Worm (Caenorhabditis elegans): ENCODE data around the gene maph-9.

maph-9 gene

DNA sequence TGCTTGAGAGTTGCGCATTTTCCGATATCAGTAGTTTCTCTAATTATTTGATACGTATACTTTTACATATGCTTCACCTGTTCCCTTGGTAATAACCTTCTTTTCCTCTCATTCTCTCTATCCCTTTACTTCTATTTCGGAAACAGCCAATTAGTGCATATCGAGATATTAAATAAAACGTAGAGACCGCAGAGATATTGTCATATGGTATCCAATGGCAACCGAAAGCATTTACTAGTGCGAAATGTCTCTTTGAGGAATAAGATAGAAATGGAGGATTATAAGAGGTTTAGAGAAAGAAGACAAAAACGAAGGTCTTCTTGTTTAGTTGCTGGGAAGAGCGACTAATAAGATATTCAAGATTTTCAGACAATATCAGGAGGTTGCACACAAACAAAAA lies at the start of gene maph-9:
Gene maph-9 (plus strand): TSS at position 273 of the 400 bp plus-strand sequence.
- no peak for TF ChIP-seq ZK546.5 (tag; optimal IDR thresholded peaks at IDR 0.05)

DNA sequence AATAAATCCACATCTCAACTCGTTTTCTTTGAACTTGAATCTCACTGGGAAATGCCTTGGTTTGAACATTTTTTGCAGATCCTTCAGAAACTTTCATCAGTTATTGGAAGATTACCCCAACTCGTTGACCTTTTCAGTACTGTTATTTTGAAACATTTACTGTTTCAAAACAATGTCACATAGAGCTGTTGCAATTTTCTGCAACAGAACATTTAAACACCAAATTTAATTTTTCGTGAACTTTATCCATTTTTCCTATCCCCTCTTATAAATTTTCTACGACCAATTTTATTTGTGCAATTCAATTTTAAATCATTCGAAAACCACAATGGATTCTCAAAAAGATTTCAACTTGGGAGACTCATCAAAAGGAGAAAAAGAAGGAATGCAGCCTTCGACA lies 48.5 kb upstream of the maph-9 start, which contains the start of gene ZC477.2:
Gene ZC477.2 (plus strand): TSS at position 301 of the 400 bp plus-strand sequence.
- TF ChIP-seq nfya-1 (tag; optimal IDR thresholded peaks at IDR 0.05; ENCODE audit: insufficient read depth) (no peak), ama-1 (optimal IDR thresholded peaks at IDR 0.05) (no peak), ztf-11 (tag; optimal IDR thresholded peaks at IDR 0.05) (no peak), mml-1 (tag; optimal IDR thresholded peaks at IDR 0.05) (no peak), elt-2 (tag; optimal IDR thresholded peaks at IDR 0.05) (no peak), tbx-2 (tag; optimal IDR thresholded peaks at IDR 0.05) (no peak), elt-1 (tag; optimal IDR thresholded peaks at IDR 0.05) (no peak), nhr-76 (tag; optimal IDR thresholded peaks at IDR 0.05) (no peak), ceh-16 (tag; optimal IDR thresholded peaks at IDR 0.05) (no peak), lin-15B (tag; optimal IDR thresholded peaks at IDR 0.05) (no peak), eor-1 (tag; optimal IDR thresholded peaks at IDR 0.05) (no peak), R02D3.7 (tag; optimal IDR thresholded peaks at IDR 0.05) (no peak), ceh-28 (tag; optimal IDR thresholded peaks at IDR 0.05) (no peak), fos-1 (tag; optimal IDR thresholded peaks at IDR 0.05) (no peak)

DNA sequence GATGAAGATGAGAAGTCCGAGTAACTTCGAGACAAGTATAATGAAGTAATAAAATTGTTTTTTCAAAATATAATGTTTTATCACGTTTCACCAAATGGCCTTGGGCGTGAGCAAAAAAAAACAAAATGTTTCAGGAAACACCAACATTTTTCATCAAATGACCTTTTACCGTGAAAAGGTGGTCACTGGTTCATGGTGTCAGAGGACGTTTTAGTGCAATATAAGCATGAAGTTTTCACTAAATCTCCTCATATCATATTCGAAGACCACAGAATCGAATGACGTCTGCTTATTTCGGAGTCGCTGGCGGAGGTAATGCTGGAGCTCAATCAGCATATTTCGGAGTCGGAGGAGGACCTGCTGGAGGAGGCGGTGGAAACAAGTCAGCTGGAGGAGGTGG lies 45.1 kb upstream of the maph-9 start, which contains the start of the genes ZC477.7 and ssq-3:
Gene ZC477.7 (minus strand): TSS at position 101 of the 400 bp plus-strand sequence.
Gene ssq-3 (plus strand): TSS at position 251 of the 400 bp plus-strand sequence.
- TF ChIP-seq R02D3.7 (tag; optimal IDR thresholded peaks at IDR 0.05), result no peak
- TF ChIP-seq ztf-4 (tag; optimal IDR thresholded peaks at IDR 0.05), result no peak
- no peak for TF ChIP-seq fkh-10 (GFP tag; optimal IDR thresholded peaks at IDR 0.05)
- TF ChIP-seq elt-1 (tag; optimal IDR thresholded peaks at IDR 0.05), result no peak
- TF ChIP-seq tbx-2 (tag; optimal IDR thresholded peaks at IDR 0.05), result no peak
- no peak for TF ChIP-seq unc-39 (tag; optimal IDR thresholded peaks at IDR 0.05)
- no peak for TF ChIP-seq ceh-9 (tag; optimal IDR thresholded peaks at IDR 0.05)
- no peak for TF ChIP-seq nhr-77 (tag; optimal IDR thresholded peaks at IDR 0.05)
- no peak for TF ChIP-seq unc-62 (GFP tag; optimal IDR thresholded peaks at IDR 0.05)
- no peak for TF ChIP-seq nhr-28 (tag; optimal IDR thresholded peaks at IDR 0.05)
- TF ChIP-seq daf-12 (tag; optimal IDR thresholded peaks at IDR 0.05), result no peak
- no peak for TF ChIP-seq egl-5 (tag; optimal IDR thresholded peaks at IDR 0.05)
- no peak for TF ChIP-seq fkh-2 (tag; optimal IDR thresholded peaks at IDR 0.05)
- TF ChIP-seq fos-1 (tag; optimal IDR thresholded peaks at IDR 0.05), result no peak
- no peak for TF ChIP-seq sea-2 (GFP tag; optimal IDR thresholded peaks at IDR 0.05)
- no peak for TF ChIP-seq ceh-28 (tag; optimal IDR thresholded peaks at IDR 0.05)
- no peak for TF ChIP-seq egl-27 (tag; optimal IDR thresholded peaks at IDR 0.05)
- no peak for TF ChIP-seq lsy-12 (tag; optimal IDR thresholded peaks at IDR 0.05)
- no peak for TF ChIP-seq hmg-11 (tag; optimal IDR thresholded peaks at IDR 0.05)
- TF ChIP-seq zag-1 (tag; optimal IDR thresholded peaks at IDR 0.05), result no peak

DNA sequence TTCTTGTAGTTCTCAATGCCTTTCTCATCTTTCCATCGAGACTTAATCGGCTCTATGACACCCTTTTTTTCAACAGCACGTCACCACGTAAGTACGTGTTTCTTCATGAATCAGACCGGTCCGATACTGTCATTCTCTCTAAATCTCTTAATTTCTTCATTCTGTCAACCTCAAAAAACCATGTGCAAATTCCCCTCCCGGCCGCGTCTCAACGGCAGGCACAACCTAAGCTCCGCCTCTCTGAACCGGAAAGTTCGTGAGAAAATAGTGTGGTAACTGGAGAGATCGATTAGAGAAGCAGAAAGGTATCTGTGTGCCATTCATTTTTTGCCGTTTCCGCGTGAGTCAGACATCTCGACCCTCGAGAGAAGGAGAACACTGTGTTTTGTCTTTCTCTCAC lies 41.8 kb upstream of the maph-9 start, which contains the start of gene nas-8:
Gene nas-8 (plus strand): TSS at position 301 of the 400 bp plus-strand sequence.
- TF ChIP-seq skn-1 (tag; optimal IDR thresholded peaks at IDR 0.05) (no peak), pha-4 (tag; optimal IDR thresholded peaks at IDR 0.05) (no peak), unc-39 (tag; optimal IDR thresholded peaks at IDR 0.05) (no peak), aly-2 (tag; optimal IDR thresholded peaks at IDR 0.05) (no peak), jun-1 (tag; optimal IDR thresholded peaks at IDR 0.05) (no peak), daf-12 (tag; optimal IDR thresholded peaks at IDR 0.05) (no peak), nhr-237 (tag; optimal IDR thresholded peaks at IDR 0.05) (no peak), R02D3.7 (tag; optimal IDR thresholded peaks at IDR 0.05) (no peak), ceh-9 (tag; optimal IDR thresholded peaks at IDR 0.05) (no peak)

DNA sequence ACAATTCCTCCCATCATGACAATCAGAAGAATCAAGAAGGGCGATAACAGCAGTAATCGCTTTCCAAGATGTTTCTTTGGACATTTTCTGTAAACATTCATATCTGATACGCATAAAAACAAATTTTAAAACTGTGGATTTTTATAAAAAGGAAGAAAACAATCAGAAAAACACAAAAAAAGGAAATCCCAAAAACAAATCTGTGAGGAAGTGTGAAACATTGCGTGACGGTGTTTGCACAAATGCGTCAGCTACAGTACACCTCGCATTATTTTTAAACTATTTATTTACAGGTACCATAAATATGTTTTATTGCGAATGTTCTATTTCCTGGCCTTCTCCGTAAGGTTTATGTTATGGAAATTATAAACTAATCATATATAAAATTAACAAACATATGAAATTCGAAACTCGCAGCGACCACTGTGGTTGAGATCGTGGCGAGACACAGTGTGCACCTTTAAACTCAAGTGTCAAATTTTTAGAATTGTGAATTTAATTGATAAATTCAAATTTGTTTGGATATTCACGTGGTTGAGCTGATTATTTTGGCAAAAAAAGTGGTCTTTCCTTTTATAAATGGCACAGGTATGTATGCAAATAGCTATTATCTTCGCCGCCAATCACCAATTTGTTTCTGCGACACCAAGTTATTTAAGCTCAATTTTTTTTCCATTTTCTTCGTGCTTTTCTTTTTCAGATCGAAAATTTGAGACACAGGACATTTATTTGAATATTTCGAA lies 34.9 kb upstream of the maph-9 start, which contains the start of the genes C34D4.10 and str-48:
Gene C34D4.10 (minus strand): TSS at position 101 of the 743 bp plus-strand sequence.
Gene str-48 (plus strand): TSS at position 693 of the 743 bp plus-strand sequence.
- TF ChIP-seq skn-1 (tag; optimal IDR thresholded peaks at IDR 0.05), result no peak
- TF ChIP-seq lin-15B (tag; optimal IDR thresholded peaks at IDR 0.05), result no peak
- no peak for TF ChIP-seq nhr-237 (tag; optimal IDR thresholded peaks at IDR 0.05)
- no peak for TF ChIP-seq nhr-77 (tag; optimal IDR thresholded peaks at IDR 0.05)
- no peak for TF ChIP-seq elt-2 (tag; optimal IDR thresholded peaks at IDR 0.05)
- TF ChIP-seq jun-1 (tag; optimal IDR thresholded peaks at IDR 0.05), result no peak
- no peak for TF ChIP-seq lin-39 (tag; optimal IDR thresholded peaks at IDR 0.05)
- TF ChIP-seq nhr-25 (tag; optimal IDR thresholded peaks at IDR 0.05), result no peak
- TF ChIP-seq lsy-12 (tag; optimal IDR thresholded peaks at IDR 0.05), result no peak
- TF ChIP-seq nhr-12 (tag; optimal IDR thresholded peaks at IDR 0.05), result no peak
- TF ChIP-seq mml-1 (tag; optimal IDR thresholded peaks at IDR 0.05), result no peak
- no peak for TF ChIP-seq unc-62 (GFP tag; optimal IDR thresholded peaks at IDR 0.05)
- no peak for TF ChIP-seq egl-27 (tag; optimal IDR thresholded peaks at IDR 0.05)
- no peak for TF ChIP-seq ama-1 (optimal IDR thresholded peaks at IDR 0.05)
- TF ChIP-seq mdl-1 (tag; optimal IDR thresholded peaks at IDR 0.05), result no peak
- no peak for TF ChIP-seq ceh-9 (tag; optimal IDR thresholded peaks at IDR 0.05)
- no peak for TF ChIP-seq nhr-28 (tag; optimal IDR thresholded peaks at IDR 0.05)
- TF ChIP-seq nhr-11 (tag; optimal IDR thresholded peaks at IDR 0.05), result no peak
- no peak for TF ChIP-seq nhr-23 (tag; optimal IDR thresholded peaks at IDR 0.05)
